Fruit fly (Drosophila melanogaster): Measurements from ENCODE around the gene Bem46.
A peak's percentile ranks its signal among the peaks of the same experiment; 100 is the strongest.

DNA sequence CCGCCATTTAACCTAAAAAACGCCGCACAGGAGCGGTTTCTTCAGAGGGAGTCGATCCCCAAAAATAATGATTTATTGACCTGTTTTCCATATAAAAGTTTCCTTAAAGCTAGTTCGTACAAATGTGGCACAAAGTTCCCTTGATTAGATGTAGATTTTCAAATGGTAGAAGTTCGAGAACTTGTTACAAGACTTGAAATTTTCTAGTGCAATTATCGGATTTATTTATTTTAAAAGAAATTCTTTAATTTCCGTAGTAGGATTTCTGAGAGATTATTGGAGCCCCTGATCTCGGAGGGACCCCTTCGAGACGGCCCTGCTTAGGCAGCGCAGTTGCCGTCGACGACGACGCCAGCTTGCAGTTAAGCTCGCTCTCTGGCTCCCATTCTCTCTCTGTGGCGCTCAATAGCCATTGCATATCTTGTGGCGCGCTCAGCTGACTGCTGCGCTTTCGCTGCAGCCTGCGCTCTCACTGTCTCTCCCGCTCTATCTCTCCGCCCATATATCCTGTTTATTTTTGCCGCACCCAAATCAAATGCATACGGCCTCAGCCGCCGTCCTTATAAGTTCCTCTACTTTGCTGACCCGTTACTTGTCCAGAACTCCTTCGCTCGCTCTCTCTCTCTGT is 30.3 kb upstream of the Bem46 start:
- TF ChIP-seq CG4496 (GFP tag; IDR thresholded peaks at IDR 0.05) (peak; percentile 86), CG10348 (GFP tag; IDR thresholded peaks at IDR 0.05) (peak; percentile 77), Pif1A (GFP tag; optimal IDR thresholded peaks at IDR 0.05) (peak; percentile 89), CG15710 (tag; optimal IDR thresholded peaks at IDR 0.05) (peak; percentile 91)
